Fruit fly (Drosophila melanogaster): ENCODE results near the gene Cyp305a1.

The Cyp305a1 gene

dm6 chr3L:19845047-19845906 is 32.1 kb upstream of the Cyp305a1 start, which contains the start of gene Papss (continued):
- TF ChIP-seq Rfx (GFP tag; IDR thresholded peaks at IDR 0.05): peak; percentile 68
- 0 out of 2 replicates have a peak, but pooled peaks have one; percentile 35 for TF ChIP-seq CG14441 (GFP tag; IDR thresholded peaks at IDR 0.05)
- no peak for TF ChIP-seq Dad (GFP tag; optimal IDR thresholded peaks at IDR 0.05)
- no peak for TF ChIP-seq Ssrp (tag; optimal IDR thresholded peaks at IDR 0.05)
- TF ChIP-seq CG2199 (GFP tag; IDR thresholded peaks at IDR 0.05): peak; percentile 88
- TF ChIP-seq sr (GFP tag; IDR thresholded peaks at IDR 0.05): peak; percentile 33; the same call in 2 of the 3 replicates
- no peak for TF ChIP-seq CG10321 (GFP tag; IDR thresholded peaks at IDR 0.05)
- peak; percentile 49 for TF ChIP-seq CG10543 (GFP tag; optimal IDR thresholded peaks at IDR 0.05)
- no peak for TF ChIP-seq CG12769 (tag; optimal IDR thresholded peaks at IDR 0.05)
- no peak for TF ChIP-seq gsb (GFP tag; IDR thresholded peaks at IDR 0.05)
- TF ChIP-seq CG4820 (GFP tag; optimal IDR thresholded peaks at IDR 0.05): no peak
- TF ChIP-seq fd96Cb (tag; optimal IDR thresholded peaks at IDR 0.05): peak; percentile 5
- no peak for TF ChIP-seq CG12236 (GFP tag; optimal IDR thresholded peaks at IDR 0.05)
- TF ChIP-seq MBD-R2 (GFP tag; IDR thresholded peaks at IDR 0.05): peak; percentile 97
- TF ChIP-seq CG1529 (GFP tag; optimal IDR thresholded peaks at IDR 0.05): no peak
- no peak for TF ChIP-seq CG2889 (GFP tag; IDR thresholded peaks at IDR 0.05)
- no peak for TF ChIP-seq CG43689 (GFP tag; IDR thresholded peaks at IDR 0.05)
- TF ChIP-seq CG17385 (GFP tag; optimal IDR thresholded peaks at IDR 0.05): no peak
- TF ChIP-seq Atf-2 (GFP tag; optimal IDR thresholded peaks at IDR 0.05): no peak
- no peak for TF ChIP-seq Myb (GFP tag; optimal IDR thresholded peaks at IDR 0.05)
- TF ChIP-seq Dfd (GFP tag; optimal IDR thresholded peaks at IDR 0.05): no peak
- TF ChIP-seq D19B (GFP tag; optimal IDR thresholded peaks at IDR 0.05): no peak
- TF ChIP-seq CG7963 (GFP tag; IDR thresholded peaks at IDR 0.05; ENCODE audit: partially characterized antibody): peak; percentile 71; the same call in 2 of the 3 replicates
- TF ChIP-seq CG17359 (tag; optimal IDR thresholded peaks at IDR 0.05): peak; percentile 41
- TF ChIP-seq gcm2 (GFP tag; optimal IDR thresholded peaks at IDR 0.05): no peak
- peak; percentile 41 for TF ChIP-seq MESR4 (GFP tag; optimal IDR thresholded peaks at IDR 0.05)
- peak; percentile 61; the same call in 1 of the 3 replicates for TF ChIP-seq mld (GFP tag; IDR thresholded peaks at IDR 0.05; ENCODE audit: partially characterized antibody)
- no peak for TF ChIP-seq disco-r (GFP tag; optimal IDR thresholded peaks at IDR 0.05)
- TF ChIP-seq jumu (GFP tag; optimal IDR thresholded peaks at IDR 0.05): no peak
- no peak for TF ChIP-seq CG32772 (GFP tag; IDR thresholded peaks at IDR 0.05)
- TF ChIP-seq lmd (GFP tag; IDR thresholded peaks at IDR 0.05): no peak; the same call in 1 of the 2 replicates
- peak; percentile 95 for TF ChIP-seq Dll (GFP tag; IDR thresholded peaks at IDR 0.05; ENCODE audit: partially characterized antibody)
- TF ChIP-seq CG7745 (tag; optimal IDR thresholded peaks at IDR 0.05): no peak
- TF ChIP-seq Oli (tag; optimal IDR thresholded peaks at IDR 0.05): no peak
- TF ChIP-seq CG12155 (GFP tag; optimal IDR thresholded peaks at IDR 0.05): no peak
- 0 out of 2 replicates have a peak, but pooled peaks have one; percentile 28 for TF ChIP-seq CG3847 (GFP tag; IDR thresholded peaks at IDR 0.05)
- TF ChIP-seq prd (optimal IDR thresholded peaks at IDR 0.05): no peak
- TF ChIP-seq prd (GFP tag; IDR thresholded peaks at IDR 0.05): peak; percentile 51; the same call in 2 of the 3 replicates
- peak; percentile 27 for TF ChIP-seq CG8924 (tag; optimal IDR thresholded peaks at IDR 0.05)
- no peak for TF ChIP-seq C15 (GFP tag; IDR thresholded peaks at IDR 0.05)
- TF ChIP-seq p53 (GFP tag; optimal IDR thresholded peaks at IDR 0.05): no peak
- TF ChIP-seq corto (GFP tag; optimal IDR thresholded peaks at IDR 0.05): no peak
- TF ChIP-seq CG17568 (GFP tag; optimal IDR thresholded peaks at IDR 0.05): no peak
- peak; percentile 2 for TF ChIP-seq Dp (GFP tag; optimal IDR thresholded peaks at IDR 0.05)
- TF ChIP-seq lov (optimal IDR thresholded peaks at IDR 0.05): no peak
- TF ChIP-seq lov (GFP tag; IDR thresholded peaks at IDR 0.05): no peak
- TF ChIP-seq CG6813 (GFP tag; optimal IDR thresholded peaks at IDR 0.05): peak; percentile 70
- TF ChIP-seq onecut (GFP tag; IDR thresholded peaks at IDR 0.05): peak; percentile 5; the same call in 1 of the 2 replicates
- TF ChIP-seq CG4282 (GFP tag; optimal IDR thresholded peaks at IDR 0.05): no peak
